Worm (Caenorhabditis elegans) whole organism, late embryonic: Measurements from ENCODE around the gene pcyt-1.

ENCODE experiments used
- F13H6.1 ChIP-seq: sonication (generic microtip); optimal IDR thresholded peaks from 2 replicates; lab custom pipeline; 2016; ENCODE audit warnings: missing genetic modification characterization, missing compliant biosample characterization
- K02D7.2 ChIP-seq: sonication (generic microtip); optimal IDR thresholded peaks from 2 replicates; lab custom pipeline; 2017; ENCODE audit warnings: mild to moderate bottlenecking, missing genetic modification characterization, missing compliant biosample characterization
- T23F11.4 ChIP-seq: fragments of 200-800 bp; sonication (Bioruptor generic); optimal IDR thresholded peaks from 2 replicates; lab custom pipeline; 2018; ENCODE audit warnings: mild to moderate bottlenecking, missing genetic modification characterization, missing compliant biosample characterization
- Y22D7AL.16 ChIP-seq: sonication (generic microtip); optimal IDR thresholded peaks from 2 replicates; lab custom pipeline; 2016; ENCODE audit warnings: missing genetic modification characterization, missing compliant biosample characterization
- ceh-18 ChIP-seq: sonication (generic microtip); optimal IDR thresholded peaks from 2 replicates; lab custom pipeline; 2016; ENCODE audit warnings: missing genetic modification characterization, missing compliant biosample characterization
- ceh-19 ChIP-seq: fragments of 200-800 bp; sonication (Bioruptor generic); optimal IDR thresholded peaks from 2 replicates; lab custom pipeline; 2018; ENCODE audit warnings: mild to moderate bottlenecking, missing genetic modification characterization, missing compliant biosample characterization
- ceh-2 ChIP-seq: sonication (generic microtip); optimal IDR thresholded peaks from 2 replicates; lab custom pipeline; 2016; ENCODE audit warnings: missing genotype, missing genetic modification characterization, missing compliant biosample characterization
- ceh-22 ChIP-seq: sonication (generic microtip); optimal IDR thresholded peaks from 2 replicates; lab custom pipeline; 2017; ENCODE audit warnings: missing biosample characterization, missing genetic modification characterization
- ceh-24 ChIP-seq: sonication (generic microtip); optimal IDR thresholded peaks from 2 replicates; lab custom pipeline; 2016; ENCODE audit warnings: mild to moderate bottlenecking, missing genetic modification characterization, missing compliant biosample characterization
- ceh-31 ChIP-seq: sonication (generic microtip); optimal IDR thresholded peaks from 2 replicates; lab custom pipeline; 2016; ENCODE audit warnings: missing genetic modification characterization, missing compliant biosample characterization
- ceh-34 ChIP-seq: sonication (generic microtip); optimal IDR thresholded peaks from 2 replicates; lab custom pipeline; 2016; ENCODE audit warnings: mild to moderate bottlenecking, missing genetic modification characterization, missing compliant biosample characterization
- ceh-45 ChIP-seq: fragments of 200-800 bp; sonication (Bioruptor generic); IDR thresholded peaks from 2 replicates; pipeline ENCODE4 v1.3.6; 2022; ENCODE audit warnings: missing genetic modification reagents, missing genetic modification characterization, missing compliant biosample characterization
- ceh-48 ChIP-seq: sonication (generic microtip); optimal IDR thresholded peaks from 2 replicates; lab custom pipeline; 2016; ENCODE audit warnings: missing genetic modification characterization, inconsistent platforms, missing compliant biosample characterization
- ceh-6 ChIP-seq: fragments of 200-800 bp; sonication (Bioruptor generic); optimal IDR thresholded peaks from 2 replicates; lab custom pipeline; 2018; ENCODE audit warnings: mild to moderate bottlenecking, missing genetic modification characterization, missing compliant biosample characterization
- che-1 ChIP-seq: sonication (generic microtip); optimal IDR thresholded peaks from 2 replicates; lab custom pipeline; 2016; ENCODE audit warnings: mild to moderate bottlenecking, missing genetic modification characterization, missing compliant biosample characterization
- dve-1 ChIP-seq: sonication (generic microtip); optimal IDR thresholded peaks from 2 replicates; lab custom pipeline; 2017; ENCODE audit warnings: antibody characterized with exemption, mild to moderate bottlenecking, missing genetic modification characterization, missing compliant biosample characterization
- ets-4 ChIP-seq: sonication (generic microtip); optimal IDR thresholded peaks from 2 replicates; lab custom pipeline; 2016; ENCODE audit warnings: missing genetic modification characterization, missing compliant biosample characterization
- eyg-1 ChIP-seq: sonication (generic microtip); optimal IDR thresholded peaks from 2 replicates; lab custom pipeline; 2016; ENCODE audit warnings: missing genotype, missing genetic modification characterization, missing compliant biosample characterization
- fax-1 ChIP-seq: sonication (generic microtip); optimal IDR thresholded peaks from 2 replicates; lab custom pipeline; 2016; ENCODE audit warnings: missing genotype, missing genetic modification characterization, missing compliant biosample characterization
- fkh-10 ChIP-seq: fragments of 150-350 bp; optimal IDR thresholded peaks from 2 replicates; lab custom pipeline; 2014; ENCODE audit warnings: missing biosample characterization, missing genetic modification reagents, missing genetic modification characterization
- gmeb-2 ChIP-seq: sonication (generic microtip); optimal IDR thresholded peaks from 2 replicates; lab custom pipeline; 2016; ENCODE audit warnings: missing genetic modification characterization, inconsistent platforms, missing compliant biosample characterization
- hlh-13 ChIP-seq: fragments of 200-800 bp; sonication (Bioruptor generic); optimal IDR thresholded peaks from 2 replicates; lab custom pipeline; 2018; ENCODE audit warnings: mild to moderate bottlenecking, missing genetic modification characterization, missing compliant biosample characterization
- hlh-15 ChIP-seq: sonication (generic microtip); optimal IDR thresholded peaks from 2 replicates; lab custom pipeline; 2016; ENCODE audit warnings: missing genetic modification characterization, missing compliant biosample characterization
- lim-6 ChIP-seq: sonication (generic microtip); optimal IDR thresholded peaks from 2 replicates; lab custom pipeline; 2016; ENCODE audit warnings: missing genetic modification characterization, missing compliant biosample characterization
- lin-11 ChIP-seq: fragments of 200-800 bp; sonication (Bioruptor generic); optimal IDR thresholded peaks from 2 replicates; lab custom pipeline; 2018; ENCODE audit warnings: mild to moderate bottlenecking, missing genetic modification characterization, missing compliant biosample characterization
- mec-3 ChIP-seq: sonication (generic microtip); optimal IDR thresholded peaks from 2 replicates; lab custom pipeline; 2016; ENCODE audit warnings: borderline replicate concordance, missing genetic modification characterization, missing compliant biosample characterization
- nfya-1 ChIP-seq: sonication (generic microtip); optimal IDR thresholded peaks from 2 replicates; lab custom pipeline; 2017; ENCODE audit warnings: missing genetic modification characterization, mild to moderate bottlenecking, missing compliant biosample characterization, antibody characterized with exemption, moderate library complexity
- nhr-11 ChIP-seq: fragments of 150-350 bp; optimal IDR thresholded peaks from 2 replicates; lab custom pipeline; 2014; ENCODE audit warnings: missing biosample characterization, missing genetic modification characterization
- odd-2 ChIP-seq: sonication (generic microtip); optimal IDR thresholded peaks from 2 replicates; lab custom pipeline; 2017; ENCODE audit warnings: antibody characterized with exemption, mild to moderate bottlenecking, missing genetic modification characterization, missing compliant biosample characterization
- pag-3 ChIP-seq: sonication (generic microtip); optimal IDR thresholded peaks from 2 replicates; lab custom pipeline; 2016; ENCODE audit warnings: missing compliant biosample characterization, missing genetic modification characterization, borderline replicate concordance
- pat-9 ChIP-seq: fragments of 200-800 bp; sonication (Bioruptor generic); optimal IDR thresholded peaks from 2 replicates; lab custom pipeline; 2018; ENCODE audit warnings: mild to moderate bottlenecking, missing genetic modification characterization, moderate library complexity, missing compliant biosample characterization
- pax-1 ChIP-seq: fragments of 150-350 bp; optimal IDR thresholded peaks from 2 replicates; lab custom pipeline; 2014; ENCODE audit warnings: missing biosample characterization, missing genetic modification characterization
- pha-4 ChIP-seq: fragments of 150-350 bp; optimal IDR thresholded peaks from 2 replicates; lab custom pipeline; 2018; ENCODE audit warnings: missing biosample characterization, missing genetic modification reagents, missing genetic modification characterization
- rnt-1 ChIP-seq: sonication (generic microtip); optimal IDR thresholded peaks from 2 replicates; lab custom pipeline; 2016; ENCODE audit warnings: missing genetic modification characterization, missing compliant biosample characterization
- sdc-2 ChIP-seq: sonication (generic microtip); optimal IDR thresholded peaks from 2 replicates; lab custom pipeline; 2016; ENCODE audit warnings: missing genotype, missing genetic modification characterization, missing compliant biosample characterization
- tbx-2 ChIP-seq: sonication (generic microtip); optimal IDR thresholded peaks from 2 replicates; lab custom pipeline; 2016; ENCODE audit warnings: missing genetic modification characterization, missing compliant biosample characterization
- ttx-3 ChIP-seq: sonication (generic microtip); optimal IDR thresholded peaks from 2 replicates; lab custom pipeline; 2016; ENCODE audit warnings: missing genetic modification reagents, missing genetic modification characterization, missing compliant biosample characterization
- unc-3 ChIP-seq, 2 experiments: fragments of 200-800 bp in 1 of 2; sonication (Bioruptor generic) in 1 of 2; sonication (generic microtip) in 1 of 2; conservative IDR thresholded peaks in 1 of 2; optimal IDR thresholded peaks in 1 of 2; 2 replicates each; pipeline versions ENCODE4 v1.3.6 to Lab custom; 2016 to 2022; ENCODE audit warnings: missing compliant biosample characterization in 2 of 2, missing genetic modification characterization in 2 of 2, missing genetic modification reagents in 1 of 2
- unc-42 ChIP-seq: sonication (generic microtip); optimal IDR thresholded peaks from 2 replicates; lab custom pipeline; 2016; ENCODE audit warnings: missing genotype, missing genetic modification characterization, missing compliant biosample characterization
- unc-55 ChIP-seq: sonication (generic microtip); optimal IDR thresholded peaks from 2 replicates; lab custom pipeline; 2017; ENCODE audit warnings: missing biosample characterization, missing genetic modification reagents, missing genetic modification characterization
- zip-5 ChIP-seq: sonication (generic microtip); optimal IDR thresholded peaks from 2 replicates; lab custom pipeline; 2016; ENCODE audit warnings: missing genetic modification characterization, missing compliant biosample characterization
- ztf-16 ChIP-seq: sonication (generic microtip); optimal IDR thresholded peaks from 2 replicates; lab custom pipeline; 2017; ENCODE audit warnings: missing genetic modification characterization, missing compliant biosample characterization

pcyt-1 gene

ce11 chrX:7569685-7570518 is 2.3 kb upstream of the pcyt-1 start, which contains the start of gene apy-1 (continued):
- no peak for TF ChIP-seq unc-3 (GFP tag; conservative IDR thresholded peaks at IDR 0.05; lab: Robert Waterston, UW)
- no peak for TF ChIP-seq unc-3 (tag; optimal IDR thresholded peaks at IDR 0.05; lab: Kevin White, UChicago)
- no peak for TF ChIP-seq ceh-24 (tag; lab: Kevin White, UChicago)
- no peak for TF ChIP-seq nfya-1 (tag; lab: Kevin White, UChicago)
- no peak for TF ChIP-seq fkh-10
- no peak for TF ChIP-seq nhr-11 (tag; lab: Kevin White, UChicago)
- peak; percentile 5 for TF ChIP-seq ceh-34 (tag; lab: Kevin White, UChicago)
- TF ChIP-seq pha-4 (tag; lab: Kevin White, UChicago), result no peak
- no peak for TF ChIP-seq ceh-48 (tag; lab: Kevin White, UChicago)
- TF ChIP-seq ceh-45 (GFP tag; lab: Robert Waterston, UW), result no peak
- TF ChIP-seq unc-55, result no peak
- no peak for TF ChIP-seq F13H6.1
- no peak for TF ChIP-seq ztf-16 (tag; lab: Kevin White, UChicago)
- no peak for TF ChIP-seq pax-1 (tag; lab: Kevin White, UChicago)
- no peak for TF ChIP-seq pat-9 (tag; lab: Kevin White, UChicago)
- peak; percentile 58 for TF ChIP-seq zip-5 (tag; lab: Kevin White, UChicago)
- no peak for TF ChIP-seq dve-1 (tag; lab: Kevin White, UChicago)
- peak; percentile 75 for TF ChIP-seq ceh-31
- no peak for TF ChIP-seq eyg-1
- no peak for TF ChIP-seq hlh-15 (tag; lab: Kevin White, UChicago)
- TF ChIP-seq sdc-2 (tag; lab: Kevin White, UChicago), result no peak
- peak; percentile 41 for TF ChIP-seq ets-4 (tag; lab: Kevin White, UChicago)
- TF ChIP-seq rnt-1 (tag; lab: Kevin White, UChicago), result no peak
- TF ChIP-seq mec-3, result no peak
- TF ChIP-seq pag-3, result no peak
- TF ChIP-seq ceh-6, result no peak
- TF ChIP-seq T23F11.4 (GFP tag; lab: Kevin White, UChicago), result no peak
- TF ChIP-seq che-1 (tag; lab: Kevin White, UChicago), result no peak
- TF ChIP-seq gmeb-2 (tag; lab: Kevin White, UChicago), result no peak
- TF ChIP-seq ceh-18 (tag; lab: Kevin White, UChicago), result no peak

ce11 chrX:7573172-7573571 is 1.0 kb downstream of the pcyt-1 start:
- TF ChIP-seq ttx-3 (tag; lab: Kevin White, UChicago), result no peak
- no peak for TF ChIP-seq ceh-22 (tag; lab: Kevin White, UChicago)
- no peak for TF ChIP-seq lin-11 (tag; lab: Kevin White, UChicago)
- TF ChIP-seq ceh-48 (tag; lab: Kevin White, UChicago), result no peak
- TF ChIP-seq odd-2 (tag; lab: Kevin White, UChicago), result no peak
- TF ChIP-seq ceh-2, result no peak
- no peak for TF ChIP-seq unc-42 (tag; lab: Kevin White, UChicago)
- TF ChIP-seq tbx-2, result no peak
- TF ChIP-seq ceh-19, result no peak
- TF ChIP-seq fax-1, result no peak
- TF ChIP-seq K02D7.2, result no peak
- no peak for TF ChIP-seq pha-4 (tag; lab: Kevin White, UChicago)
- no peak for TF ChIP-seq mec-3
- TF ChIP-seq rnt-1 (tag; lab: Kevin White, UChicago), result no peak
- TF ChIP-seq gmeb-2 (tag; lab: Kevin White, UChicago), result no peak
- no peak for TF ChIP-seq unc-3 (GFP tag; conservative IDR thresholded peaks at IDR 0.05; lab: Robert Waterston, UW)
- TF ChIP-seq unc-3 (tag; optimal IDR thresholded peaks at IDR 0.05; lab: Kevin White, UChicago), result no peak
- TF ChIP-seq nhr-11 (tag; lab: Kevin White, UChicago), result no peak
- no peak for TF ChIP-seq ceh-24 (tag; lab: Kevin White, UChicago)

- no peak for TF ChIP-seq Y22D7AL.16 (tag; lab: Kevin White, UChicago)
- no peak for TF ChIP-seq ceh-18 (tag; lab: Kevin White, UChicago)
- TF ChIP-seq lim-6 (tag; lab: Kevin White, UChicago), result no peak
- peak; percentile 10 for TF ChIP-seq hlh-13 (GFP tag; lab: Kevin White, UChicago)
- no peak for TF ChIP-seq rnt-1 (tag; lab: Kevin White, UChicago)
- TF ChIP-seq unc-55, result no peak
Measured at ce11 chrX:7573572-7573628, 1.2 kb downstream of the pcyt-1 start, which contains the start of the genes unc-98 and F08C6.18. TSS of gene unc-98 (minus strand) at chrX:7573619. TSS of gene F08C6.18 (minus strand) at chrX:7573628.
